Worm (Caenorhabditis elegans): ENCODE measurements around the gene T09F3.2.
"Not testable (repeated sequence)": the region's sequence is repeated elsewhere in the genome, so short reads cannot be mapped to it uniquely, and the experiment has no call there.

Gene T09F3.2

DNA sequence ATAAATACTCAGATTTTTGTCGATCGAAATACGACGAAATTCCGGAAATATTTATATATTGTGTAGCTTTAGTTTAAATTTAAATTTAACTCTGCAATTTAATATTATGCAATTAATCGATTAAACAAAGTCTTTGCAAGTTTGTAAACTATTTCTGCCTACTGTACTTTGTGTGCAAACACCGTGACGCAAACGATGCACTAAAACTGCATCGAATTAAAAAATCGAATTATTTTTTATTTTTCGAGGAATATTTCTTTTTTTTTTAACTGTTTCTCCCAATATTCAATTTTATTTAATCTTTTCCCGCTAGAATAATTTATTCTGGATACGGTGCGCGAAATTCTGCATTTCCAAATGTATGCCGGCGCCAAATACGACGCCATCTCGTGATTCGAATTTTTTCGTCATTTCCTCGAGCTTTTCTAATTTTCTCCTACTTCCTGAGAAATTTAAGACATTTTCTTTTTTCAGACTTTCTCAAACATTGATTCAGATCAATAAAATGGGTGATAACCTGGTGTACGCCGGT lies 25.4 kb downstream of the T09F3.2 start, which contains the start of gene eif-2A:
eif-2A (plus strand) TSS at position 469 of the 532 bp plus-strand sequence.
- TF ChIP-seq him-1 (tag; optimal IDR thresholded peaks at IDR 0.05), result no peak
- peak; percentile 15 for TF ChIP-seq W03F9.2 (tag; optimal IDR thresholded peaks at IDR 0.05)

DNA sequence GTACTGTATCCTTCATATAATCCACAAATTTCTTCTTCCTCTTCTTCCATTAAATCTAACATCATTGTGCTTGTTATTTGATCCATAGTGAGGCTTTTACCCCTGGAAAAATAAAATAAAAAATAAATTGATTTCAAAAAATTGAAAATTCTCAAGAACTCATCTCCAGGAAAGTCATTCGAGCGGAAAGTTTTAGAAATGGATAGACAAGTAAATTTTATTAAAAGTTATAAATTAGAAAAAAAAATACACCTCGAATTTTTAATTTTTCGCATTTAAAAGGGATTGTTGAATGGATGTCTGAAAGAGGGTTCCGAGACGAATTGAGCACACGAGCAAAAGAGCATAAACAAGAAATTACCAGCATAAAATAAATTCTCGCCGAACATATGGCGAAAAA lies 31.0 kb downstream of the T09F3.2 start, which contains the start of gene frpr-21:
frpr-21 (minus strand) TSS at position 101 of the 400 bp plus-strand sequence.
- no peak for TF ChIP-seq W03F9.2 (tag; optimal IDR thresholded peaks at IDR 0.05)

DNA sequence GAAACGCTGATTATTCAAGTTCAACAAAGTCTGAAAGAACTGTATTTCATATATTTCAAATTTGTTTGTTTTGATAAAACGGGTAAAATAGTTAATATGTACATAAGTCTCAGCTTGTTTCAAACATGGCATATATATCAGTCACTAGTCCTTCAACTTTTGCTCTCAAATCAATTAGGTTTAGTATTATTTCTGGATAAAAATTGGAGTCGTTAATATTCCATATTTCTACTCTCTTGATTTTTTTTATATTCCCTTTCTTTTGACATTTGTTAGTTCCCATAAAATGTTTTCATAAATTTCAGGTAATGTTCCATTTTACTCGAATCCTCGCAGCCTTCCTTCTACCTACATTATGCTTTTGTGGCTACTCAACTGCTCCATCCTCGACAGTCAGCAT lies 44.9 kb downstream of the T09F3.2 start, which contains the start of gene cut-4:
cut-4 (plus strand) TSS at position 301 of the 400 bp plus-strand sequence.
- TF ChIP-seq W03F9.2 (tag; optimal IDR thresholded peaks at IDR 0.05) (no peak), him-1 (tag; optimal IDR thresholded peaks at IDR 0.05) (no peak), dao-5 (tag; optimal IDR thresholded peaks at IDR 0.05) (no peak)

DNA sequence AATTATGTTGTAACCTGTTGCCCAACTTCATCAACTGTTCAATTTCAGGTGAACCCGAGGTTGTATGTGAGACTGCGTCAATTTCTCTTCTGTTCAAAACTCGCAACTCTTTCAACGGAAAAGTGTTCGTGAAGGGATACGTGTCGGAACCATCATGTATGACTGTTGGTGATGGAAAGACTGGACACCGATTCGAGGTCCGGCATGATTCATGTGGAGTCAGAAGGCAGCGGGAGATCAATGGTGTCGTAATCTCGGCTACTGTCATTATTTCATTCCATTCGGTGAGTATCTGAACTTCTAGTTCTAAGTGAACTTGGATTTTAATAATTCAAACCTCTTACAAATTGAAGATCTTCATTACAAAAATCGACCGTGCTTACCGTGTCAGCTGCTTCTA lies 46.9 kb downstream of the T09F3.2 start:
- TF ChIP-seq dao-5 (tag; optimal IDR thresholded peaks at IDR 0.05), result no peak
- TF ChIP-seq W03F9.2 (tag; optimal IDR thresholded peaks at IDR 0.05), result no peak
- no peak for TF ChIP-seq him-1 (tag; optimal IDR thresholded peaks at IDR 0.05)

DNA sequence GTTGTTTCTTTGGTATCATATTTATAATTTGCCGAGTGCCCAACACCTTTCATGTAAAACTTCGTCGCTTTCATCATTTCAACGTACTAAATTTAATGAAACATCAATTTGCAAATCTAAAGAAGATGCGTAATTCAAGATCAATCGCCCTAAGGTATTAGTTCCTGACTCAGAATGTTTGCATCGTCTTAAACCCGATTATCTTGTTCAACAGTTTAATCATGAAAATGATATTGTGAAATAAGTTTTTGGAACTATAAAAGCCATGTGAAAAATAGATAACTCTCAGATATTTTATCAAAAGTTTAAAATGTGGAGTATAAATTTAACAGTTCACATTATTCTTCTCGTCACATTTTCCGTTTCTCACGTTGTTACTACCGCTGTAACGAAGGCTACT lies 49.0 kb downstream of the T09F3.2 start, which contains the start of gene E04D5.4:
E04D5.4 (plus strand) TSS at position 301 of the 400 bp plus-strand sequence.
- TF ChIP-seq W03F9.2 (tag; optimal IDR thresholded peaks at IDR 0.05) (no peak), dao-5 (tag; optimal IDR thresholded peaks at IDR 0.05) (no peak), him-1 (tag; optimal IDR thresholded peaks at IDR 0.05) (no peak)

DNA sequence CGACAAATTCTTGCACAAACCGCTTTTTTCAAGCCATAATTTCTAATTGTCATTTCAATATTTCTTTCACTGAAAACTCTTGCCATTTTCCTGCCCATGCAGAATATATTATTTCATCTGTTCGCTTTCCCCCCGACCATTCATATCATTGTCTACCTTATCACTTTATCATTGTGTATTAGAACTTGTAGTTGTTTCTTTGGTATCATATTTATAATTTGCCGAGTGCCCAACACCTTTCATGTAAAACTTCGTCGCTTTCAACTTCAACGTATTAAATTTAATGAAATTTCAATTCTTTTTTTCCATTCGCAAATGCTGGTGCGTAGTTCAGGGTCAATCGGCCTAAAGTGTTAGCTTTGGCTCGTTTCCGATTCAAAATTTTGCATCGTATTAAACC lies 51.9 kb downstream of the T09F3.2 start, which contains the start of gene ZK673.1:
ZK673.1 (plus strand) TSS at position 301 of the 400 bp plus-strand sequence.
- not testable (repeated sequence) for TF ChIP-seq dao-5, W03F9.2, him-1 (tag; optimal IDR thresholded peaks at IDR 0.05)
